Fruit fly (Drosophila melanogaster): ENCODE data around the gene Pp1-13C.

Gene Pp1-13C

DNA sequence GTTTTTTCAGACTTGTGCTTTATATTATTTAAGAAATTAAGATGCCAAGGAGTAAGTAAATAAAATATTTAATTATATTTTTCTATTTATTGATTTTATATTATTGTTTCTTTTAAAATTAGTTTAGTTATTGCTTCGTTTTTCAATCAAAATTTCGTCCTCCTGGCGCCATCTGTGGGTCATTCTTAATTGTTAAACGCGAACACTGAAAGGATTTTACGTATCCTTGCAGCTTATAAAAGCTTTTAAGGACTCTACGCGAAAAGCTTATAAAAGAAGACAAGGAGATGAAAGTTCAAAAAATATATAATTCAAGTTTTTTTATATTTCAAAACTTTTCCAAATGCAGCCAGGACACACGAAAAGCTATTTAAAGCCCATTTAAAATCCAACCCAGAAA, 19.3 kb upstream of the Pp1-13C start:
- no peak for TF ChIP-seq Hr96 (GFP tag; optimal IDR thresholded peaks at IDR 0.05)
- no peak for TF ChIP-seq tj (GFP tag; optimal IDR thresholded peaks at IDR 0.05)

DNA sequence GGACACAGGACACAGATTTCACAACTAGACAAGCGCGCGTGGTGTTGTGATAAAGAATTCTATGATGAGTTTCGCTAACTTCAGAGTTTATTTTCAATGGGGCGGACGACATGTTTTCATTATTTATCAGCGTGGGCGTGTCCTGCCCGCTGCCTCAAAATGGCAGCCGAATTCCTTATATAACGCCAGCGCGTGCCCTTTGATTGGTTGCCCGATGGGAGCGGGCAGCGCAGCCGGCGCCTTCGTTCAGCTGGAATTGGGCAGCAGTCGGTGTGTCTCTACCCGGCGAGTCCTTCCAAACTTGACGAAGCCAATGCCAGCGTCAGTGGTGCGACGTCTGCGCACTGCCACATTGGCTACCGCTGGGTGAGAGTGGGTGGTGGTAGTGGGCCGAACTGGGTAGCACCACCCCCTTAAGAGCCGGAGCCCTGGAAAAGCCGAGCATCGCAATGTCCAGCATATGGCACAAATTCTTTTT, 18.2 kb upstream of the Pp1-13C start, which contains the start of gene acj6:
Gene acj6, minus strand, starts transcription at position 51 of the 478 bp plus-strand sequence.
- TF ChIP-seq tj (GFP tag; optimal IDR thresholded peaks at IDR 0.05) (no peak), toe (GFP tag; optimal IDR thresholded peaks at IDR 0.05) (no peak), CG7045 (GFP tag; optimal IDR thresholded peaks at IDR 0.05) (no peak), cic (GFP tag; optimal IDR thresholded peaks at IDR 0.05) (no peak), CG14711 (tag; optimal IDR thresholded peaks at IDR 0.05) (no peak), cnc (optimal IDR thresholded peaks at IDR 0.05) (no peak)

DNA sequence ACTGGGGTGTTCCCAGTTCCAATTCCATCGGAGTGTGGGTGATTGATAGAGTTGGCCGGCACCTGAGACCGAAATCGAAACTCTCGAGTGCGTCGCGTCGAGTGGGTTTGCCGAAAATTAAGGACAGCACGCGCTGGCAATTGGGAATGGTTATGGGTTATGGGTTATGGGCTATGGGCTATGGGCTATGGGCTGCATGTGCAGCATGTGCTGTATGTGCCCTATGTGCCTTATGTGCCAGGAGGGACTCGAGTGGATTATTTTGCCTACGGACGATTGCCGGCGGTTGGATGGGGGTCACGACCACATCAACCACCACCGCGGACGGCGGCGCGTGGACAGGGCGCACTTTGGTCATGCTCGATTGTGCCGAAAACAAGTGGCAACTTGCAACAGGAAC, 9.2 kb upstream of the Pp1-13C start:
- TF ChIP-seq CG1620 (GFP tag; optimal IDR thresholded peaks at IDR 0.05) (no peak), Mnt (GFP tag; optimal IDR thresholded peaks at IDR 0.05) (no peak), cnc (optimal IDR thresholded peaks at IDR 0.05) (no peak), CG11617 (GFP tag; optimal IDR thresholded peaks at IDR 0.05) (no peak), CG7045 (GFP tag; optimal IDR thresholded peaks at IDR 0.05) (no peak), Clk (GFP tag; optimal IDR thresholded peaks at IDR 0.05) (no peak), CG5204 (GFP tag; optimal IDR thresholded peaks at IDR 0.05) (no peak), kay (GFP tag; ENCODE audit: borderline replicate concordance) (no peak), CG12768 (GFP tag; optimal IDR thresholded peaks at IDR 0.05) (no peak), CG33017 (tag; optimal IDR thresholded peaks at IDR 0.05) (no peak), cic (GFP tag; optimal IDR thresholded peaks at IDR 0.05) (no peak), Hr96 (GFP tag; optimal IDR thresholded peaks at IDR 0.05) (no peak)

DNA sequence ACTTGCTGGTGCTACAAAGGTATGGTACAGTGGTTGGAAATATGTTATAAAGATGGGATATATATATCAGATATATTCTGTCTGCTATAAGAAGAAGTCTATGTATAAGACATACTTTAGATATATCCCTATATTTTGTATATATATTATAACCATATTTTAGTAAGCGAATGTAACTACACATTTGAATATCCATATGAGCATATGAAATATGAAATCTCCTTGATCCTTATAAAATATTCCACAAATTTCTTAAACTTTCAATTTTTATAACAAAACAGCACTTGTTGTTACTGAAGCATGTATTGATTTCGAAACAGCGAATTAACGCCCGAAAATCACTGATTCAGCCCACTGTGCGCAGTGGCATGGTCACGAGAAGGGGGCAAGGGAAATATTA, 3.6 kb upstream of the Pp1-13C start:
- TF ChIP-seq bab1 (GFP tag; optimal IDR thresholded peaks at IDR 0.05), result no peak
- no peak for TF ChIP-seq Hr96 (GFP tag; optimal IDR thresholded peaks at IDR 0.05)
- no peak for TF ChIP-seq ovo (GFP tag; optimal IDR thresholded peaks at IDR 0.05)
- TF ChIP-seq toe (GFP tag; optimal IDR thresholded peaks at IDR 0.05), result no peak
- TF ChIP-seq pad (GFP tag; optimal IDR thresholded peaks at IDR 0.05), result no peak
- TF ChIP-seq Mnt (GFP tag; optimal IDR thresholded peaks at IDR 0.05), result no peak
- no peak for TF ChIP-seq Crg-1 (GFP tag; optimal IDR thresholded peaks at IDR 0.05)
- no peak for TF ChIP-seq CG33017 (tag; optimal IDR thresholded peaks at IDR 0.05)
- TF ChIP-seq CG1620 (GFP tag; optimal IDR thresholded peaks at IDR 0.05), result no peak
- TF ChIP-seq CG12768 (GFP tag; optimal IDR thresholded peaks at IDR 0.05), result no peak
- no peak for TF ChIP-seq cic (GFP tag; optimal IDR thresholded peaks at IDR 0.05)
- no peak for TF ChIP-seq CG11617 (GFP tag; optimal IDR thresholded peaks at IDR 0.05)
- no peak for TF ChIP-seq kay (GFP tag; ENCODE audit: borderline replicate concordance)
- no peak for TF ChIP-seq CG5204 (GFP tag; optimal IDR thresholded peaks at IDR 0.05)
- TF ChIP-seq CG14711 (tag; optimal IDR thresholded peaks at IDR 0.05), result no peak
- no peak for TF ChIP-seq cnc (optimal IDR thresholded peaks at IDR 0.05)
- no peak for TF ChIP-seq tj (GFP tag; optimal IDR thresholded peaks at IDR 0.05)
- TF ChIP-seq CG7045 (GFP tag; optimal IDR thresholded peaks at IDR 0.05), result no peak

DNA sequence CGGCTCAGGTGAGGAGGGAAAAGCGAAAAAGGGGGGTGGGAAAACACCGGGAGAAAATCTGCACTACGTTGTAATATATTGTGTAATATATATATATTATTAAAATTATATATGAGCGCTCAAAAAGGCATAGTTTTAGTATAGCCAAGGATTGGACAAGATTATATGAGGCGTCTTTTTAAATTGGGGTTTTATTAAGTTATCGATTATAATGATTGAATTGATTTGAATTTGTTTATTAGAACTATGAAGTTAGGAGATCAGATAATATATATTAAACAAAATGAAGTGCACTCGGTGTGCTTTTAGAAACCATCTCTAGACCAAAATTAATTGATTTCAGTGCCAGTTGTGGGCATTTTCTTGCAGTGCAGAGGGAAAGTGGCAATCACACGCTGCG, 2.8 kb upstream of the Pp1-13C start:
- TF ChIP-seq CG1620 (GFP tag; optimal IDR thresholded peaks at IDR 0.05), result no peak

DNA sequence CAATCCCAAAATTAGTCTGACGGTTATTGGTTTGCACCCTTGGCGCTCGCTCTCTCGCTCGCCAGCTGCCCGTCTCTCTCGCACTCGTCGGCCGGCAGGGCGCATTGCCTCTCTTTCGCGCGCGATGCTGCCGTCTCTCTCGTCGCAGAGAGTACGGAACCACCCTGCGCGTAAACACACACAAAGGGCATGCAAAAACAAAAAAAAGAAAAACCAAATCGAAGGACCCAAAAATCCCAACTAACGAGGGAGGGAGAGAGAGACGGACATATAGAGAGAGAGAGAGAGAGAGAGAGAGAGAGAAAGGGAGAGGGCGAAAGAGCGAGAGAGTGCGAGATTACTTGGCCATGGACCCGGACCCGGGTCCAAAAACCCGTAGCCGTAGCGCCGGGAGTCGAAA, 4.5 kb downstream of the Pp1-13C start:
- TF ChIP-seq CG7045 (GFP tag; optimal IDR thresholded peaks at IDR 0.05) (no peak), ovo (GFP tag; optimal IDR thresholded peaks at IDR 0.05) (no peak), CG14711 (tag; optimal IDR thresholded peaks at IDR 0.05) (no peak), pad (GFP tag; optimal IDR thresholded peaks at IDR 0.05) (no peak), Mnt (GFP tag; optimal IDR thresholded peaks at IDR 0.05) (no peak), cnc (optimal IDR thresholded peaks at IDR 0.05) (no peak), bab1 (GFP tag; optimal IDR thresholded peaks at IDR 0.05) (no peak), toe (GFP tag; optimal IDR thresholded peaks at IDR 0.05) (no peak), kay (GFP tag; ENCODE audit: borderline replicate concordance) (no peak), CG11617 (GFP tag; optimal IDR thresholded peaks at IDR 0.05) (no peak), Clk (GFP tag; optimal IDR thresholded peaks at IDR 0.05) (no peak), CG5204 (GFP tag; optimal IDR thresholded peaks at IDR 0.05) (no peak), Hr96 (GFP tag; optimal IDR thresholded peaks at IDR 0.05) (no peak), tj (GFP tag; optimal IDR thresholded peaks at IDR 0.05) (no peak), CG1620 (GFP tag; optimal IDR thresholded peaks at IDR 0.05) (no peak), CG33017 (tag; optimal IDR thresholded peaks at IDR 0.05) (no peak), CG12768 (GFP tag; optimal IDR thresholded peaks at IDR 0.05) (no peak), Crg-1 (GFP tag; optimal IDR thresholded peaks at IDR 0.05) (no peak)

DNA sequence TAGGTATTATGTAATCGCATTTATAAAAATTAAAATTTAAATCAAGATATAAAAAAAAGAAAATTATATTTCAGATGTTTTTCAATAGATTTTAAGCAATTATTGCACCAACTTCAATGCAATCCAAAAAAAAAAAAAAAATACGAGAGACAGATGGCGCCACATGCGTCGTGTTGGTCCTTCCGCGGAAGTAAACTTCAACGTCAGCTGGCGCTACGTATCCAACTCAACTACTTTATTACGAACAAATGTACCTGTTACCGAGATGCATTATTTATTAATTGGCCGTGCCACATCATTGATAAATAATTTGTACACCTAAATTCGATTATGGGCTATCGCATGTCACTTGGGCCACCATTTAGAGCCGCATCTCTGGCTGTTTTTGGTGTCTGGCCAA, 7.2 kb downstream of the Pp1-13C start:
- TF ChIP-seq CG33017 (tag; optimal IDR thresholded peaks at IDR 0.05), result no peak
- no peak for TF ChIP-seq pad (GFP tag; optimal IDR thresholded peaks at IDR 0.05)
- TF ChIP-seq Hr96 (GFP tag; optimal IDR thresholded peaks at IDR 0.05), result no peak
- no peak for TF ChIP-seq Crg-1 (GFP tag; optimal IDR thresholded peaks at IDR 0.05)
- TF ChIP-seq CG12768 (GFP tag; optimal IDR thresholded peaks at IDR 0.05), result no peak
- no peak for TF ChIP-seq cnc (optimal IDR thresholded peaks at IDR 0.05)
- TF ChIP-seq toe (GFP tag; optimal IDR thresholded peaks at IDR 0.05), result no peak
- TF ChIP-seq ovo (GFP tag; optimal IDR thresholded peaks at IDR 0.05), result no peak
- TF ChIP-seq CG11617 (GFP tag; optimal IDR thresholded peaks at IDR 0.05), result no peak
- TF ChIP-seq kay (GFP tag; ENCODE audit: borderline replicate concordance), result no peak
- TF ChIP-seq cic (GFP tag; optimal IDR thresholded peaks at IDR 0.05), result no peak

DNA sequence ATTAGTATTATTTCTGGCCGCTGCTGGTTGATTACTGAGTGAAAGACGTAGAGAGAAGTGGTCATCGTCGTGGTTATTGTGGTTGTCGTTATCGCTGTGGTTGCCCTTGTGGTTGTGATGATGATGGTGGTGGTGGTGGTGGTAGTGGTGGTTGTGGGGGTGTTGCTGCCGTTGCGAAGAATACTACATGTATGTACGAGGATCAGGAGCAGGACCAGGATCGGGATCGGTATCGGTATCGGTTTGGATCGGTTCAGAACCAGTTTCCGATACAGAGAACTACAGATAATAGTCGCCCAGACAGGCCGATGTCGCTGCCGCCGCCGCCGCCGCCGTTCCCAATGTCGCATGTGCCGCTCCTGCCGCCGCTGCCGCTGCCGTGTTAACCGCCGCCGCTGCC, 8.2 kb downstream of the Pp1-13C start:
- TF ChIP-seq ovo (GFP tag; optimal IDR thresholded peaks at IDR 0.05), result no peak
- no peak for TF ChIP-seq toe (GFP tag; optimal IDR thresholded peaks at IDR 0.05)
- TF ChIP-seq Crg-1 (GFP tag; optimal IDR thresholded peaks at IDR 0.05), result no peak
- TF ChIP-seq CG7101 (tag; optimal IDR thresholded peaks at IDR 0.05), result no peak
- TF ChIP-seq CG12768 (GFP tag; optimal IDR thresholded peaks at IDR 0.05), result no peak
- TF ChIP-seq CG7045 (GFP tag; optimal IDR thresholded peaks at IDR 0.05), result no peak
- TF ChIP-seq tj (GFP tag; optimal IDR thresholded peaks at IDR 0.05), result no peak
- no peak for TF ChIP-seq Mnt (GFP tag; optimal IDR thresholded peaks at IDR 0.05)
- TF ChIP-seq bab1 (GFP tag; optimal IDR thresholded peaks at IDR 0.05), result no peak
- TF ChIP-seq Clk (GFP tag; optimal IDR thresholded peaks at IDR 0.05), result no peak
- no peak for TF ChIP-seq pad (GFP tag; optimal IDR thresholded peaks at IDR 0.05)
- no peak for TF ChIP-seq CG5204 (GFP tag; optimal IDR thresholded peaks at IDR 0.05)
- no peak for TF ChIP-seq CG33017 (tag; optimal IDR thresholded peaks at IDR 0.05)
- TF ChIP-seq kay (GFP tag; ENCODE audit: borderline replicate concordance), result no peak
- TF ChIP-seq CG11617 (GFP tag; optimal IDR thresholded peaks at IDR 0.05), result no peak
- no peak for TF ChIP-seq Hr96 (GFP tag; optimal IDR thresholded peaks at IDR 0.05)
- no peak for TF ChIP-seq CG1620 (GFP tag; optimal IDR thresholded peaks at IDR 0.05)
